Fruit fly (Drosophila melanogaster): ENCODE results near the gene CG12024.

Gene CG12024

dm6 chr3L:1861794-1862447 is 5.0 kb downstream of the CG12024 start, which contains the start of gene Rap1:
Rap1 (minus strand) TSS chr3L:1862239.
- TF ChIP-seq CG15336 (GFP tag; IDR thresholded peaks at IDR 0.05) (no peak), CG16779 (tag; optimal IDR thresholded peaks at IDR 0.05) (no peak), fkh (GFP tag; optimal IDR thresholded peaks at IDR 0.05) (no peak), CG6792 (GFP tag; optimal IDR thresholded peaks at IDR 0.05) (no peak), eg (GFP tag; IDR thresholded peaks at IDR 0.05) (peak; percentile 56), CG7368 (GFP tag; optimal IDR thresholded peaks at IDR 0.05) (no peak), Hr39 (GFP tag; optimal IDR thresholded peaks at IDR 0.05) (peak; percentile 49), Ets96B (tag; optimal IDR thresholded peaks at IDR 0.05) (peak; percentile 15), fd59A (GFP tag; optimal IDR thresholded peaks at IDR 0.05) (no peak), CG11902 (GFP tag; optimal IDR thresholded peaks at IDR 0.05) (peak; percentile 17), Blimp-1 (GFP tag; optimal IDR thresholded peaks at IDR 0.05) (peak; percentile 37), CG31627 (GFP tag; optimal IDR thresholded peaks at IDR 0.05) (peak; percentile 69), Eip75B (GFP tag; optimal IDR thresholded peaks at IDR 0.05) (peak; percentile 53), CG4318 (GFP tag; optimal IDR thresholded peaks at IDR 0.05) (no peak), topi (GFP tag; optimal IDR thresholded peaks at IDR 0.05) (peak; percentile 37), net (GFP tag; optimal IDR thresholded peaks at IDR 0.05) (no peak), CG3919 (GFP tag; optimal IDR thresholded peaks at IDR 0.05) (peak; percentile 48), CG8319 (GFP tag; optimal IDR thresholded peaks at IDR 0.05) (peak; percentile 42), CG6808 (GFP tag; optimal IDR thresholded peaks at IDR 0.05) (peak; percentile 57), Hr4 (GFP tag; optimal IDR thresholded peaks at IDR 0.05) (peak; percentile 17), CG11294 (GFP tag; IDR thresholded peaks at IDR 0.05) (no peak; the same call in 1 of the 2 replicates), ss (GFP tag; optimal IDR thresholded peaks at IDR 0.05) (peak in 1 of 2 experiments; percentile 7), dac (GFP tag; optimal IDR thresholded peaks at IDR 0.05) (no peak), fd85E (GFP tag; optimal IDR thresholded peaks at IDR 0.05) (no peak), CG6163 (GFP tag; IDR thresholded peaks at IDR 0.05) (peak; percentile 58; the same call in 1 of the 3 replicates), Lpt (GFP tag; optimal IDR thresholded peaks at IDR 0.05) (no peak), Sox15 (GFP tag; optimal IDR thresholded peaks at IDR 0.05) (peak; percentile 18), CG3032 (tag; optimal IDR thresholded peaks at IDR 0.05) (peak; percentile 58), esn (GFP tag; optimal IDR thresholded peaks at IDR 0.05) (peak; percentile 56), Eip93F (GFP tag; optimal IDR thresholded peaks at IDR 0.05) (peak; percentile 34), CG9139 (GFP tag; optimal IDR thresholded peaks at IDR 0.05) (no peak), CG10631 (GFP tag; optimal IDR thresholded peaks at IDR 0.05) (peak; percentile 32), achi (GFP tag; optimal IDR thresholded peaks at IDR 0.05) (peak; percentile 31), svp (GFP tag) (peak; percentile 21), pdm3 (GFP tag; optimal IDR thresholded peaks at IDR 0.05) (peak; percentile 42), spab (GFP tag; optimal IDR thresholded peaks at IDR 0.05) (peak; percentile 3), Hr38 (GFP tag; optimal IDR thresholded peaks at IDR 0.05) (no peak), Smox (GFP tag; optimal IDR thresholded peaks at IDR 0.05) (no peak), OdsH (GFP tag; optimal IDR thresholded peaks at IDR 0.05) (peak; percentile 43), CG10669 (GFP tag; optimal IDR thresholded peaks at IDR 0.05) (peak; percentile 6), CG1621 (tag; optimal IDR thresholded peaks at IDR 0.05) (no peak), CG34406 (GFP tag; optimal IDR thresholded peaks at IDR 0.05) (no peak), CG32006 (GFP tag; optimal IDR thresholded peaks at IDR 0.05) (peak; percentile 48), CG6854 (GFP tag; optimal IDR thresholded peaks at IDR 0.05) (no peak), acj6 (GFP tag; optimal IDR thresholded peaks at IDR 0.05) (no peak), Sox14 (GFP tag; optimal IDR thresholded peaks at IDR 0.05) (peak; percentile 21), dsx (GFP tag; optimal IDR thresholded peaks at IDR 0.05; ENCODE audit: poor library complexity, severe bottlenecking) (no peak), CG8632 (GFP tag; optimal IDR thresholded peaks at IDR 0.05) (no peak), Gug (GFP tag; IDR thresholded peaks at IDR 0.05) (0 out of 2 replicates have a peak, but pooled peaks have one; percentile 9), Ets21C (GFP tag; optimal IDR thresholded peaks at IDR 0.05) (peak; percentile 3), CG11762 (GFP tag; optimal IDR thresholded peaks at IDR 0.05; ENCODE audit: insufficient read depth) (no peak)

Data from whole organism, prepupa.